Worm (Caenorhabditis elegans): Measurements from ENCODE around the gene C35D10.5.

- TF ChIP-seq nhr-76 (tag; optimal IDR thresholded peaks at IDR 0.05) (no peak), ama-1 (optimal IDR thresholded peaks at IDR 0.05) (no peak), ces-1 (GFP tag; optimal IDR thresholded peaks at IDR 0.05) (no peak), R02D3.7 (tag; optimal IDR thresholded peaks at IDR 0.05) (no peak), tag-97 (GFP tag; IDR thresholded peaks at IDR 0.05) (no peak), nhr-25 (tag; optimal IDR thresholded peaks at IDR 0.05; ENCODE audit: borderline replicate concordance, insufficient read depth) (no peak), snpc-1.2 (GFP tag; IDR thresholded peaks at IDR 0.05) (no peak)
Observed at ce11 chrIII:4909938-4910337, 47.8 kb downstream of the C35D10.5 start, which contains the start of gene F26F4.12.

All from whole organism, L4 larva.